Worm (Caenorhabditis elegans): ENCODE data around the gene wht-2.

The wht-2 gene

ce11 chrIV:11480027-11480896 lies 10.0 kb downstream of the wht-2 start, which contains the start of the genes mbf-1 and nse-4 (continued):
- TF ChIP-seq lin-13 (GFP tag; optimal IDR thresholded peaks at IDR 0.05) = peak; percentile 44
- TF ChIP-seq mef-2 (tag; optimal IDR thresholded peaks at IDR 0.05) = no peak
- peak; percentile 47 for TF ChIP-seq C04F5.9 (tag; optimal IDR thresholded peaks at IDR 0.05)
- TF ChIP-seq blmp-1 (tag; optimal IDR thresholded peaks at IDR 0.05) = peak; percentile 55
- peak; percentile 70 for TF ChIP-seq skn-1 (tag; optimal IDR thresholded peaks at IDR 0.05)
- TF ChIP-seq hlh-4 (tag; optimal IDR thresholded peaks at IDR 0.05) = no peak
- TF ChIP-seq vab-15 (tag; optimal IDR thresholded peaks at IDR 0.05) = no peak
- TF ChIP-seq ztf-11 (tag; optimal IDR thresholded peaks at IDR 0.05) = no peak
- TF ChIP-seq fkh-10 (GFP tag; optimal IDR thresholded peaks at IDR 0.05) = no peak

ce11 chrIV:11486859-11487258 lies 16.6 kb downstream of the wht-2 start:
- TF ChIP-seq efl-3 (GFP tag; optimal IDR thresholded peaks at IDR 0.05) (no peak), ces-1 (GFP tag; optimal IDR thresholded peaks at IDR 0.05) (no peak)

- TF ChIP-seq grh-1 (GFP tag; IDR thresholded peaks at IDR 0.05) (peak; percentile 44; the same call in 1 of the 2 replicates), lin-35 (GFP tag; optimal IDR thresholded peaks at IDR 0.05) (peak in 1 of 2 experiments; percentile 48), zag-1 (tag; optimal IDR thresholded peaks at IDR 0.05) (no peak), nhr-20 (tag; optimal IDR thresholded peaks at IDR 0.05) (peak; percentile 41), hpl-2 (GFP tag; optimal IDR thresholded peaks at IDR 0.05) (no peak), pax-3 (tag; optimal IDR thresholded peaks at IDR 0.05) (no peak), nhr-71 (tag; optimal IDR thresholded peaks at IDR 0.05) (peak; percentile 42), irx-1 (tag; optimal IDR thresholded peaks at IDR 0.05) (no peak), snu-23 (GFP tag; optimal IDR thresholded peaks at IDR 0.05) (peak; percentile 30), lin-14 (GFP tag; optimal IDR thresholded peaks at IDR 0.05) (peak; percentile 29), nhr-85 (tag) (peak; percentile 74), elt-2 (tag; optimal IDR thresholded peaks at IDR 0.05) (peak; percentile 65), elt-3 (tag; optimal IDR thresholded peaks at IDR 0.05) (peak in 1 of 6 experiments; percentile 50), mef-2 (tag; optimal IDR thresholded peaks at IDR 0.05) (no peak), fkh-4 (tag; optimal IDR thresholded peaks at IDR 0.05; ENCODE audit: borderline replicate concordance) (no peak)
These were observed 17.8 kb downstream of the wht-2 start for ce11 chrIV:11487889-11488556.

- no peak for TF ChIP-seq isw-1 (GFP tag; IDR thresholded peaks at IDR 0.05)
- no peak for TF ChIP-seq tbx-2 (tag; optimal IDR thresholded peaks at IDR 0.05)
- TF ChIP-seq fos-1 (tag; optimal IDR thresholded peaks at IDR 0.05) = no peak
- TF ChIP-seq sox-4 (tag; optimal IDR thresholded peaks at IDR 0.05) = no peak
- no peak for TF ChIP-seq aha-1 (tag; optimal IDR thresholded peaks at IDR 0.05)
- no peak for TF ChIP-seq lin-13 (GFP tag; optimal IDR thresholded peaks at IDR 0.05)
- no peak for TF ChIP-seq snpc-4 (tag; optimal IDR thresholded peaks at IDR 0.05)
- TF ChIP-seq elt-2 (tag; optimal IDR thresholded peaks at IDR 0.05) = peak; percentile 68
These were observed 18.8 kb downstream of the wht-2 start for ce11 chrIV:11489077-11489476.

- peak; percentile 6 for TF ChIP-seq skn-1 (tag; optimal IDR thresholded peaks at IDR 0.05)
- TF ChIP-seq pax-3 (tag; optimal IDR thresholded peaks at IDR 0.05) = no peak
- no peak for TF ChIP-seq fkh-8 (tag; optimal IDR thresholded peaks at IDR 0.05)
- peak; percentile 69 for TF ChIP-seq C16A3.4 (tag; optimal IDR thresholded peaks at IDR 0.05)
- peak; percentile 37 for TF ChIP-seq swsn-7 (tag; optimal IDR thresholded peaks at IDR 0.05)
- no peak for TF ChIP-seq C04F5.9 (tag; optimal IDR thresholded peaks at IDR 0.05)
- peak; percentile 98 for TF ChIP-seq nhr-85 (tag)
- peak; percentile 25 for TF ChIP-seq jun-1 (tag; optimal IDR thresholded peaks at IDR 0.05)
- no peak for TF ChIP-seq ets-5 (GFP tag; IDR thresholded peaks at IDR 0.05)
- TF ChIP-seq unc-130 (tag; optimal IDR thresholded peaks at IDR 0.05) = no peak
- TF ChIP-seq fos-1 (tag; optimal IDR thresholded peaks at IDR 0.05) = no peak
- no peak for TF ChIP-seq ztf-11 (tag; optimal IDR thresholded peaks at IDR 0.05)
- TF ChIP-seq ceh-88 (GFP tag; IDR thresholded peaks at IDR 0.05) = no peak
- no peak for TF ChIP-seq sup-37 (GFP tag; optimal IDR thresholded peaks at IDR 0.05)
- peak; percentile 22 for TF ChIP-seq dsc-1 (tag; optimal IDR thresholded peaks at IDR 0.05)
- no peak for TF ChIP-seq nhr-237 (tag; optimal IDR thresholded peaks at IDR 0.05)
- peak; percentile 17 for TF ChIP-seq lir-3 (tag; optimal IDR thresholded peaks at IDR 0.05; ENCODE audit: poor library complexity)
These were observed 19.5 kb downstream of the wht-2 start for ce11 chrIV:11489610-11490339.
